Fruit fly (Drosophila melanogaster) whole organism, prepupa: ENCODE results near the gene CG3402.

Source experiments
- CG10631 ChIP-seq: fragments of 200-800 bp; sonication (Bioruptor generic); optimal IDR thresholded peaks from 2 replicates; lab custom pipeline; 2016; ENCODE audit warnings: missing biosample characterization, missing genetic modification characterization
- CG10669 ChIP-seq: fragments of 200-800 bp; sonication (Bioruptor generic); optimal IDR thresholded peaks from 3 replicates; lab custom pipeline; 2018; ENCODE audit warnings: missing biosample characterization, mild to moderate bottlenecking, missing genetic modification characterization, moderate library complexity
- CG11294 ChIP-seq: fragments of 200-800 bp; sonication (Bioruptor generic); IDR thresholded peaks from 2 replicates; pipeline ENCODE4 v1.3.6; 2022; ENCODE audit warnings: missing biosample characterization, missing genetic modification characterization
- CG11762 ChIP-seq: fragments of 200-800 bp; sonication (Bioruptor generic); optimal IDR thresholded peaks from 3 replicates; lab custom pipeline; 2016; ENCODE audit warnings: missing biosample characterization, missing genetic modification characterization; ENCODE audit not compliant: insufficient read depth
- CG11902 ChIP-seq: fragments of 200-800 bp; sonication (Bioruptor generic); optimal IDR thresholded peaks from 3 replicates; lab custom pipeline; 2016; ENCODE audit warnings: missing biosample characterization, missing genetic modification characterization
- CG15336 ChIP-seq: fragments of 200-800 bp; sonication (Bioruptor generic); IDR thresholded peaks from 2 replicates; pipeline ENCODE4 v1.3.6; 2022; ENCODE audit warnings: missing biosample characterization, missing genetic modification characterization
- CG1621 ChIP-seq: fragments of 200-800 bp; sonication (Bioruptor generic); optimal IDR thresholded peaks from 3 replicates; lab custom pipeline; 2018; ENCODE audit warnings: missing biosample characterization, mild to moderate bottlenecking, missing genetic modification characterization
- CG3032 ChIP-seq: fragments of 200-800 bp; optimal IDR thresholded peaks from 2 replicates; lab custom pipeline; 2019; ENCODE audit warnings: missing biosample characterization, mild to moderate bottlenecking, missing genetic modification characterization, moderate library complexity
- CG31627 ChIP-seq: fragments of 200-800 bp; sonication (Bioruptor generic); optimal IDR thresholded peaks from 3 replicates; lab custom pipeline; 2016; ENCODE audit warnings: missing biosample characterization, missing genetic modification characterization
- CG34406 ChIP-seq: fragments of 200-800 bp; sonication (Bioruptor generic); optimal IDR thresholded peaks from 3 replicates; lab custom pipeline; 2016; ENCODE audit warnings: missing biosample characterization, missing genetic modification characterization
- CG3919 ChIP-seq: fragments of 200-800 bp; sonication (Bioruptor generic); optimal IDR thresholded peaks from 3 replicates; lab custom pipeline; 2016; ENCODE audit warnings: missing biosample characterization, missing genetic modification characterization
- CG6792 ChIP-seq: fragments of 200-800 bp; sonication (Bioruptor generic); optimal IDR thresholded peaks from 3 replicates; lab custom pipeline; 2016; ENCODE audit warnings: missing biosample characterization, missing genetic modification characterization
- CG7368 ChIP-seq: fragments of 200-800 bp; sonication (Bioruptor generic); optimal IDR thresholded peaks from 3 replicates; lab custom pipeline; 2016; ENCODE audit warnings: missing biosample characterization, missing genetic modification characterization
- CG8632 ChIP-seq: fragments of 200-800 bp; sonication (Bioruptor generic); optimal IDR thresholded peaks from 3 replicates; lab custom pipeline; 2016; ENCODE audit warnings: missing biosample characterization, missing genetic modification characterization
- Eip75B ChIP-seq: fragments of 200-800 bp; sonication (Bioruptor generic); optimal IDR thresholded peaks from 3 replicates; lab custom pipeline; 2016; ENCODE audit warnings: missing biosample characterization, missing genetic modification characterization
- Eip78C ChIP-seq: fragments of 200-800 bp; sonication (Bioruptor generic); peaks from one replicate; lab custom pipeline; 2016; ENCODE audit warnings: missing biosample characterization, missing genetic modification characterization
- Eip93F ChIP-seq: fragments of 200-800 bp; sonication (Bioruptor generic); optimal IDR thresholded peaks from 2 replicates; lab custom pipeline; 2016; ENCODE audit warnings: missing biosample characterization, mild to moderate bottlenecking, missing genetic modification characterization
- Ets21C ChIP-seq: fragments of 200-800 bp; sonication (Bioruptor generic); optimal IDR thresholded peaks from 3 replicates; lab custom pipeline; 2016; ENCODE audit warnings: missing biosample characterization, missing genetic modification characterization
- Ets96B ChIP-seq: fragments of 200-800 bp; optimal IDR thresholded peaks from 2 replicates; lab custom pipeline; 2019; ENCODE audit warnings: missing biosample characterization, mild to moderate bottlenecking, missing genetic modification characterization, moderate library complexity
- Gug ChIP-seq: fragments of 200-800 bp; sonication (Bioruptor generic); IDR thresholded peaks from 2 replicates; pipeline ENCODE4 v1.3.6; 2022; ENCODE audit warnings: missing biosample characterization, missing genetic modification characterization
- Hr38 ChIP-seq: sonication (Bioruptor generic); optimal IDR thresholded peaks from 2 replicates; lab custom pipeline; 2016; ENCODE audit warnings: missing biosample characterization, missing genetic modification characterization
- Hr39 ChIP-seq: fragments of 200-800 bp; sonication (Bioruptor generic); optimal IDR thresholded peaks from 2 replicates; lab custom pipeline; 2016; ENCODE audit warnings: missing biosample characterization, missing genetic modification characterization
- Hr4 ChIP-seq: fragments of 200-800 bp; sonication (Bioruptor generic); optimal IDR thresholded peaks from 3 replicates; lab custom pipeline; 2016; ENCODE audit warnings: missing biosample characterization, missing genetic modification characterization
- Lpt ChIP-seq: fragments of 200-800 bp; sonication (Bioruptor generic); optimal IDR thresholded peaks from 3 replicates; lab custom pipeline; 2016; ENCODE audit warnings: missing biosample characterization, missing genetic modification characterization
- Sox14 ChIP-seq: fragments of 200-800 bp; sonication (Bioruptor generic); optimal IDR thresholded peaks from 3 replicates; lab custom pipeline; 2016; ENCODE audit warnings: missing biosample characterization, missing genetic modification characterization
- Sox15 ChIP-seq: fragments of 200-800 bp; sonication (Bioruptor generic); optimal IDR thresholded peaks from 3 replicates; lab custom pipeline; 2016; ENCODE audit warnings: missing biosample characterization, missing genetic modification characterization
- achi ChIP-seq: fragments of 200-800 bp; sonication (Bioruptor generic); optimal IDR thresholded peaks from 3 replicates; lab custom pipeline; 2016; ENCODE audit warnings: missing biosample characterization, missing genetic modification characterization
- acj6 ChIP-seq: fragments of 200-800 bp; sonication (Bioruptor generic); optimal IDR thresholded peaks from 3 replicates; lab custom pipeline; 2016; ENCODE audit warnings: missing biosample characterization, missing genetic modification characterization
- cyc ChIP-seq: fragments of 200-800 bp; sonication (Bioruptor generic); optimal IDR thresholded peaks from 3 replicates; lab custom pipeline; 2016; ENCODE audit warnings: missing biosample characterization, missing genetic modification characterization
- dsx ChIP-seq: fragments of 200-800 bp; optimal IDR thresholded peaks from 3 replicates; lab custom pipeline; 2019; ENCODE audit warnings: missing biosample characterization, mild to moderate bottlenecking, missing genetic modification characterization, moderate library complexity; ENCODE audit not compliant: poor library complexity, severe bottlenecking
- eg ChIP-seq: fragments of 200-800 bp; sonication (Bioruptor generic); IDR thresholded peaks from 3 replicates; pipeline ENCODE4 v1.3.6; 2022; ENCODE audit warnings: missing biosample characterization, missing genetic modification characterization
- esn ChIP-seq: fragments of 200-800 bp; sonication (Bioruptor generic); optimal IDR thresholded peaks from 2 replicates; lab custom pipeline; 2016; ENCODE audit warnings: missing biosample characterization, mild to moderate bottlenecking, missing genetic modification characterization, moderate library complexity
- fd59A ChIP-seq: fragments of 200-800 bp; sonication (Bioruptor generic); optimal IDR thresholded peaks from 2 replicates; lab custom pipeline; 2017; ENCODE audit warnings: missing biosample characterization, mild to moderate bottlenecking, missing genetic modification characterization, missing genetic modification reagents
- fd85E ChIP-seq: fragments of 200-800 bp; sonication (Bioruptor generic); optimal IDR thresholded peaks from 3 replicates; lab custom pipeline; 2016; ENCODE audit warnings: missing biosample characterization, missing genetic modification characterization
- net ChIP-seq: fragments of 200-800 bp; sonication (Bioruptor generic); optimal IDR thresholded peaks from 3 replicates; lab custom pipeline; 2016; ENCODE audit warnings: missing biosample characterization, missing genetic modification characterization
- pdm3 ChIP-seq: fragments of 200-800 bp; sonication (Bioruptor generic); optimal IDR thresholded peaks from 3 replicates; lab custom pipeline; 2016; ENCODE audit warnings: missing biosample characterization, missing genetic modification characterization
- spab ChIP-seq: fragments of 200-800 bp; sonication (Bioruptor generic); optimal IDR thresholded peaks from 2 replicates; lab custom pipeline; 2017; ENCODE audit warnings: missing biosample characterization, mild to moderate bottlenecking, missing genetic modification characterization, missing genetic modification reagents
- ss ChIP-seq, 2 experiments: fragments of 200-800 bp; sonication (Bioruptor generic); optimal IDR thresholded peaks; 2 replicates in 1 of 2; 3 replicates in 1 of 2; lab custom pipeline; 2017 to 2018; ENCODE audit warnings: mild to moderate bottlenecking in 2 of 2, missing biosample characterization in 2 of 2, missing genetic modification characterization in 2 of 2, moderate library complexity in 1 of 2
- svp ChIP-seq: fragments of 200-800 bp; sonication (Bioruptor generic); peaks from one replicate; lab custom pipeline; 2016; ENCODE audit warnings: missing biosample characterization, missing genetic modification characterization
- vri ChIP-seq: fragments of 200-800 bp; sonication (Bioruptor generic); optimal IDR thresholded peaks from 3 replicates; lab custom pipeline; 2016; ENCODE audit warnings: missing biosample characterization, mild to moderate bottlenecking, missing genetic modification characterization

Gene CG3402

DNA sequence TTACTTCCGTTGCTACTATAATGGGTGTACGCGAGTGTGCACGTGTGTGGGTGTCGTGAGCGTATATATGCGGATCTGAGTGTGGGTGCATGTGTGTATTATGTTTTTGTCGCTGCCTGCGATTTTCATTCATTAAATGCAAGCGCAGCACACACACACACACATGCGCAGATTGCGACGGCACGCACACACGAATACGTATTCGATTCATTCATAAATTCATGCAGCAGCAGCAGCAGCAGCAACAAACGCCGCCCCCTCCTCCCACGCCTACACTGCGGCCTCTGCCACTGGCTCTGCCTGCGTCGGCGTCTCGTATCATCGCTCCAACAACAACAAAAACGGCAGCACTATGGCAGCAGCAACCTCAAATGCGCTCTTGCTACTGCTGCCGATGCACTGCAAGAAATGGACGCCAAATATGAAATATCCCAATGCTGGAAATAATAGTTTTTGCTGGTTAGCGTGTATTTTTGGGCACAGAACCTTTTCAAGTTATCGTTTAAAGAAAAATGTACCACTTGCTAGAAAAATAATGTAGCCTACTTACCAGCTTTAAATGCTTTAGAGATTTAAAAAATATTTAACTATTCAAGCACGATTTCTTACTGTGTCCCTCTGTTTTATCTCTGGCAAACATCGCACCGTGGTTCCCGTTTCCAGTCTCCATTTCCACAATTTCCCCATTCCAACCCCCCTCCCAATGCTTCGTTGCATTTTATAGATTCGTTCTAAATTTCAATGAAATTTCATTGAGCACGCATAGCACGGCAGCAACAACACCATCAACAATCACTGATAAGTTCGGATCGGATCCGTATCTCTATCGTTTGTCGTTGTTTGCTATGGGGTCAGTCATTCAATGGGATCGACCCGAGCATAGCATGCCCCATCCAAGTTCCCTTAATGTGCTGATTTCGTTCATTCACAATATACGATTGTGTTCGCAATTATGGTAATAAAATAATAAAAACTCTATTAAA, 19.1 kb downstream of the CG3402 start (continued):
- TF ChIP-seq Gug (GFP tag; lab: Robert Waterston, UW) = peak; percentile 85
- peak; percentile 73 for TF ChIP-seq Hr39 (GFP tag; lab: Kevin White, UChicago)
- TF ChIP-seq acj6 (GFP tag; lab: Kevin White, UChicago) = peak; percentile 74
- TF ChIP-seq CG10631 = peak; percentile 67
- TF ChIP-seq spab (GFP tag; lab: Kevin White, UChicago) = peak; percentile 52
- peak; percentile 69 for TF ChIP-seq net (GFP tag; lab: Kevin White, UChicago)
- no peak for TF ChIP-seq CG11902 (GFP tag; lab: Kevin White, UChicago)
- TF ChIP-seq Lpt (GFP tag; lab: Kevin White, UChicago) = peak; percentile 85
- peak; percentile 32 for TF ChIP-seq Sox15 (GFP tag; lab: Kevin White, UChicago)
- peak in 1 of 2 experiments; percentile 51 for TF ChIP-seq ss (GFP tag; optimal IDR thresholded peaks at IDR 0.05; lab: Kevin White, UChicago)
- peak; percentile 92 for TF ChIP-seq Hr4 (GFP tag; lab: Kevin White, UChicago)
- TF ChIP-seq achi (GFP tag; lab: Kevin White, UChicago) = peak; percentile 72
- TF ChIP-seq pdm3 (GFP tag; lab: Kevin White, UChicago) = peak; percentile 81
- peak; percentile 44 for TF ChIP-seq CG34406 (GFP tag; lab: Kevin White, UChicago)
- TF ChIP-seq CG7368 = peak; percentile 67
- peak; percentile 66 for TF ChIP-seq CG11762
- peak; percentile 80 for TF ChIP-seq Sox14 (GFP tag; lab: Kevin White, UChicago)
- no peak for TF ChIP-seq Eip93F (GFP tag; lab: Kevin White, UChicago)
- TF ChIP-seq CG31627 (GFP tag; lab: Kevin White, UChicago) = peak; percentile 70
- TF ChIP-seq CG6792 (GFP tag; lab: Kevin White, UChicago) = peak; percentile 55
- peak; percentile 12 for TF ChIP-seq Ets21C (GFP tag; lab: Kevin White, UChicago)
- peak; percentile 66 for TF ChIP-seq CG10669 (GFP tag; lab: Kevin White, UChicago)
- TF ChIP-seq CG11294 = peak; percentile 77
- TF ChIP-seq CG1621 (tag; lab: Kevin White, UChicago) = peak; percentile 58
- peak; percentile 55 for TF ChIP-seq esn (GFP tag; lab: Kevin White, UChicago)
- peak; percentile 67 for TF ChIP-seq Eip75B (GFP tag; lab: Kevin White, UChicago)
- TF ChIP-seq Hr38 = peak; percentile 30
- TF ChIP-seq cyc (GFP tag; lab: Kevin White, UChicago) = peak; percentile 67
- TF ChIP-seq fd59A (GFP tag; lab: Kevin White, UChicago) = peak; percentile 54
- TF ChIP-seq Ets96B = peak; percentile 67
- peak; percentile 55 for TF ChIP-seq dsx
- peak; percentile 6 for TF ChIP-seq vri
- peak; percentile 81 for TF ChIP-seq CG3919 (GFP tag; lab: Kevin White, UChicago)
- TF ChIP-seq CG3032 (tag; lab: Kevin White, UChicago) = peak; percentile 49
- TF ChIP-seq Eip78C (GFP tag; lab: Kevin White, UChicago) = peak; percentile 90
- peak; percentile 91 for TF ChIP-seq CG15336
- peak; percentile 25 for TF ChIP-seq fd85E (GFP tag; lab: Kevin White, UChicago)
- TF ChIP-seq CG8632 (GFP tag; lab: Kevin White, UChicago) = peak; percentile 38
- peak; percentile 91 for TF ChIP-seq eg

dm6 chr3L:632058-632457, 20.6 kb downstream of the CG3402 start:
- TF ChIP-seq Ets21C (GFP tag; lab: Kevin White, UChicago) = no peak
- peak; percentile 14 for TF ChIP-seq svp (GFP tag; lab: Kevin White, UChicago)
